Fruit fly (Drosophila melanogaster) whole organism, adult: ENCODE data around the gene srl.
A peak's percentile ranks its signal among the peaks of the same experiment; 100 is the strongest.

ENCODE experiments used
- CG7101 ChIP-seq: fragments of 200-800 bp; sonication (Bioruptor generic); optimal IDR thresholded peaks from 2 replicates; lab custom pipeline; 2018; ENCODE audit warnings: missing biosample characterization, mild to moderate bottlenecking, missing genetic modification characterization, moderate library complexity
- Mnt ChIP-seq: fragments of 200-800 bp; sonication (Bioruptor generic); optimal IDR thresholded peaks from 2 replicates; lab custom pipeline; 2016; ENCODE audit warnings: missing biosample characterization, mild to moderate bottlenecking, missing genetic modification characterization
- cnc ChIP-seq, 2 experiments: fragments of >200 bp; optimal IDR thresholded peaks; 2 replicates each; lab custom pipeline; 2017
- ovo ChIP-seq: fragments of 200-800 bp; sonication (Bioruptor generic); optimal IDR thresholded peaks from 2 replicates; lab custom pipeline; 2016; ENCODE audit warnings: missing biosample characterization, missing genetic modification characterization
- toe ChIP-seq: fragments of 200-800 bp; sonication (Bioruptor generic); optimal IDR thresholded peaks from 2 replicates; lab custom pipeline; 2016; ENCODE audit warnings: missing biosample characterization, missing genetic modification characterization

dm6 chr3R:4387490-4387889, 41.6 kb downstream of the srl start, which contains the start of gene tub:
- TF ChIP-seq CG7101 (peak; percentile 12), ovo (GFP tag; lab: Kevin White, UChicago) (peak; percentile 19), cnc (optimal IDR thresholded peaks at IDR 0.05; lab: Kevin White, UChicago) (no peak), Mnt (GFP tag; lab: Kevin White, UChicago) (peak; percentile 62), toe (no peak)
